Fruit fly (Drosophila melanogaster) whole organism, adult: Measurements from ENCODE around the gene PICK1.

Experiments used
- CG11617 ChIP-seq: fragments of 200-800 bp; sonication (Bioruptor generic); optimal IDR thresholded peaks from 2 replicates; lab custom pipeline; 2017; ENCODE audit warnings: mild to moderate bottlenecking, missing biosample characterization, missing genetic modification reagents, missing genetic modification characterization
- CG12768 ChIP-seq: fragments of 200-800 bp; sonication (Bioruptor generic); optimal IDR thresholded peaks from 2 replicates; lab custom pipeline; 2017; ENCODE audit warnings: missing biosample characterization, missing genetic modification characterization, mild to moderate bottlenecking, moderate library complexity, missing genetic modification reagents
- CG14711 ChIP-seq: fragments of 200-800 bp; sonication (Bioruptor generic); optimal IDR thresholded peaks from 2 replicates; lab custom pipeline; 2018; ENCODE audit warnings: missing biosample characterization, mild to moderate bottlenecking, missing genetic modification characterization, moderate library complexity
- CG1620 ChIP-seq: fragments of 200-800 bp; sonication (Bioruptor generic); optimal IDR thresholded peaks from 2 replicates; lab custom pipeline; 2016; ENCODE audit warnings: missing biosample characterization, missing genetic modification characterization
- CG7045 ChIP-seq: fragments of 200-800 bp; sonication (Bioruptor generic); optimal IDR thresholded peaks from 2 replicates; lab custom pipeline; 2017; ENCODE audit warnings: missing biosample characterization, mild to moderate bottlenecking, missing genetic modification characterization
- CG7101 ChIP-seq: fragments of 200-800 bp; sonication (Bioruptor generic); optimal IDR thresholded peaks from 2 replicates; lab custom pipeline; 2018; ENCODE audit warnings: missing biosample characterization, mild to moderate bottlenecking, missing genetic modification characterization, moderate library complexity
- Crg-1 ChIP-seq: fragments of 200-800 bp; sonication (Bioruptor generic); optimal IDR thresholded peaks from 2 replicates; lab custom pipeline; 2016; ENCODE audit warnings: missing biosample characterization, missing genetic modification characterization
- Mnt ChIP-seq: fragments of 200-800 bp; sonication (Bioruptor generic); optimal IDR thresholded peaks from 2 replicates; lab custom pipeline; 2016; ENCODE audit warnings: missing biosample characterization, mild to moderate bottlenecking, missing genetic modification characterization
- bab1 ChIP-seq: fragments of 200-800 bp; sonication (Bioruptor generic); optimal IDR thresholded peaks from 3 replicates; lab custom pipeline; 2019; ENCODE audit warnings: missing biosample characterization, mild to moderate bottlenecking, missing genetic modification characterization, moderate library complexity
- cnc ChIP-seq, 2 experiments: fragments of >200 bp; optimal IDR thresholded peaks; 2 replicates each; lab custom pipeline; 2017
- kay ChIP-seq: fragments of 200-800 bp; sonication (Bioruptor generic); peaks from one replicate; lab custom pipeline; 2016; ENCODE audit warnings: missing biosample characterization, missing genetic modification characterization, borderline replicate concordance
- ovo ChIP-seq: fragments of 200-800 bp; sonication (Bioruptor generic); optimal IDR thresholded peaks from 2 replicates; lab custom pipeline; 2016; ENCODE audit warnings: missing biosample characterization, missing genetic modification characterization
- tj ChIP-seq: fragments of 200-800 bp; sonication (Bioruptor generic); optimal IDR thresholded peaks from 3 replicates; lab custom pipeline; 2017; ENCODE audit warnings: missing biosample characterization, mild to moderate bottlenecking, missing genetic modification characterization, moderate library complexity
- toe ChIP-seq: fragments of 200-800 bp; sonication (Bioruptor generic); optimal IDR thresholded peaks from 2 replicates; lab custom pipeline; 2016; ENCODE audit warnings: missing biosample characterization, missing genetic modification characterization

- TF ChIP-seq tj (GFP tag; lab: Kevin White, UChicago) (no peak), CG12768 (GFP tag; lab: Kevin White, UChicago) (no peak), CG14711 (tag; lab: Kevin White, UChicago) (no peak), CG7045 (GFP tag; lab: Kevin White, UChicago) (no peak), cnc (optimal IDR thresholded peaks at IDR 0.05; lab: Kevin White, UChicago) (no peak), Crg-1 (GFP tag; lab: Kevin White, UChicago) (no peak), CG7101 (tag; lab: Kevin White, UChicago) (no peak), kay (GFP tag; lab: Kevin White, UChicago) (no peak), toe (GFP tag; lab: Kevin White, UChicago) (no peak), Mnt (GFP tag; lab: Kevin White, UChicago) (no peak), CG11617 (GFP tag; lab: Kevin White, UChicago) (no peak), ovo (GFP tag; lab: Kevin White, UChicago) (no peak), bab1 (no peak), CG1620 (no peak)
Observed at dm6 chr2L:12701498-12701897, 6.7 kb downstream of the PICK1 start.
